Worm (Caenorhabditis elegans) whole organism, midembryonic: ENCODE data around the gene mop-25.2.

Experiments used
- cog-1 ChIP-seq: sonication (generic microtip); optimal IDR thresholded peaks from 2 replicates; lab custom pipeline; 2016; ENCODE audit warnings: missing genetic modification characterization, missing compliant biosample characterization
- klf-2 ChIP-seq: fragments of 200-800 bp; sonication (Bioruptor generic); conservative IDR thresholded peaks from 2 replicates; pipeline ENCODE4 v1.3.6; 2022; ENCODE audit warnings: missing genetic modification reagents, missing genetic modification characterization, missing compliant biosample characterization

DNA sequence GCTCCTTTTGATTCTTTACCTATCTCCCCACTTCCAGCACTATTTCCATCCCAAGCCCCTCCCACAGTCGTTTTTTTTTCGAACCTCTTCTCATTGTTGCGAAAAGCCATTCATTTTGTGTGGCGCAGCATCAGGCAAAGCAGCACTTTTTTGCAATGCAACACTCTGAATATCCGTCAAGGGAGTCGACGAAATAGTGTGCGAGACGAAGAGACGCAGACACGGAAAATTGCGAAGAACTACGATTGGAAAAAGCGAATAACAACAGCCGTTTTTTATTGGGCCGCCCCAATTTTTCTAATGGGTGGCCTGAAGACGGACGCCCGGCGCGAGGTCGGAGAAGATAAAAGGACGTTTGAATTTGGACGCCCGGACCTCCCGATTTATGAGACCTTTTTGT, 26.4 kb upstream of the mop-25.2 start:
- no peak for TF ChIP-seq cog-1 (tag; lab: Kevin White, UChicago)
- TF ChIP-seq klf-2 (GFP tag; lab: Robert Waterston, UW) = no peak
